Worm (Caenorhabditis elegans) whole organism, early embryonic: Measurements from ENCODE around the gene srsx-26.

Source experiments
- B0310.2 ChIP-seq: sonication (generic microtip); optimal IDR thresholded peaks from 2 replicates; lab custom pipeline; 2016; ENCODE audit warnings: mild to moderate bottlenecking, missing genetic modification characterization, missing compliant biosample characterization
- F13C5.2 ChIP-seq: sonication (generic microtip); optimal IDR thresholded peaks from 2 replicates; lab custom pipeline; 2017; ENCODE audit warnings: mild to moderate bottlenecking, missing genetic modification characterization, inconsistent platforms, missing compliant biosample characterization
- aly-1 ChIP-seq: sonication (generic microtip); optimal IDR thresholded peaks from 2 replicates; lab custom pipeline; 2016; ENCODE audit warnings: missing genetic modification characterization, missing compliant biosample characterization
- ama-1 ChIP-seq: fragments of 150-350 bp; optimal IDR thresholded peaks from 2 replicates; lab custom pipeline; 2014
- ceh-13 ChIP-seq: fragments of 200-800 bp; sonication (Bioruptor generic); optimal IDR thresholded peaks from 2 replicates; lab custom pipeline; 2018; ENCODE audit warnings: mild to moderate bottlenecking, missing genetic modification characterization, missing compliant biosample characterization
- ceh-36 ChIP-seq: sonication (generic microtip); optimal IDR thresholded peaks from 2 replicates; lab custom pipeline; 2016; ENCODE audit warnings: missing genetic modification characterization, inconsistent platforms, missing compliant biosample characterization
- ets-7 ChIP-seq: sonication (generic microtip); optimal IDR thresholded peaks from 2 replicates; lab custom pipeline; 2016; ENCODE audit warnings: missing genotype, missing genetic modification characterization, missing compliant biosample characterization
- flt-1 ChIP-seq: fragments of 200-800 bp; sonication (Bioruptor generic); IDR thresholded peaks from 2 replicates; pipeline ENCODE4 v1.3.6; 2022; ENCODE audit warnings: missing genetic modification characterization, missing compliant biosample characterization
- hmbx-1 ChIP-seq: sonication (generic microtip); optimal IDR thresholded peaks from 2 replicates; lab custom pipeline; 2016; ENCODE audit warnings: mild to moderate bottlenecking, missing genetic modification characterization, missing compliant biosample characterization
- hmg-4 ChIP-seq: fragments of 200-800 bp; sonication (Bioruptor generic); optimal IDR thresholded peaks from 2 replicates; lab custom pipeline; 2018; ENCODE audit warnings: mild to moderate bottlenecking, missing genetic modification characterization, missing compliant biosample characterization
- hnd-1 ChIP-seq: sonication (generic microtip); optimal IDR thresholded peaks from 2 replicates; lab custom pipeline; 2016; ENCODE audit warnings: missing genetic modification characterization, missing compliant biosample characterization
- pes-1 ChIP-seq: fragments of 200-800 bp; sonication (Bioruptor generic); IDR thresholded peaks from 2 replicates; pipeline ENCODE4 v1.3.6; 2022; ENCODE audit warnings: missing genetic modification reagents, missing genetic modification characterization, missing compliant biosample characterization
- scrt-1 ChIP-seq: fragments of 200-800 bp; sonication (Bioruptor generic); IDR thresholded peaks from 2 replicates; pipeline ENCODE4 v1.3.6; 2022; ENCODE audit warnings: missing genetic modification characterization, missing compliant biosample characterization
- sea-1 ChIP-seq: fragments of 200-800 bp; sonication (Bioruptor generic); conservative IDR thresholded peaks from 2 replicates; pipeline ENCODE4 v1.3.6; 2022; ENCODE audit warnings: missing genetic modification characterization, missing compliant biosample characterization
- tbx-11 ChIP-seq: fragments of 200-800 bp; sonication (Bioruptor generic); IDR thresholded peaks from 2 replicates; pipeline ENCODE4 v1.3.6; 2022; ENCODE audit warnings: missing genetic modification characterization, missing compliant biosample characterization
- tbx-37 ChIP-seq: fragments of 200-800 bp; sonication (Bioruptor generic); conservative IDR thresholded peaks from 2 replicates; pipeline ENCODE4 v1.3.6; 2022; ENCODE audit warnings: missing genetic modification reagents, missing genetic modification characterization, missing compliant biosample characterization
- tra-4 ChIP-seq: sonication (generic microtip); optimal IDR thresholded peaks from 2 replicates; lab custom pipeline; 2017; ENCODE audit warnings: missing genetic modification characterization, missing compliant biosample characterization

srsx-26 gene

DNA sequence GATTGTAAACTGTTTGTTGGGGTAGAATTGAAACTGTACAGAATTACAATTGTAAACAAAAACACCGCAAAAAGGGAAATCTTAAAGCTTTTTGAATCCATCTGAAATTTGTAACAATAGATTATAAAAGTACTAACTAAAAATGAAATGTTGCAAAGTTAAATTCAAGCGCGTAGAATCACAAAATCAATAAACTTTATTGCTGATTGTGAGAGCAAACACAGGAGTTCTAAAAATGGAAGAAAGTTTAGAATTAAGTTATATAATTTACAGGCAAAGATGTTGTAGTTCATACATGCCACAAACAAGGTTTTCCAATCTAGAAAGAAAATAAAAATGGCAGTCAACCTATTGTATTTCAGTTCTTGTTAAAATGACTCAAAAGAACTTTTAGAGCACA, 36.3 kb upstream of the srsx-26 start, which contains the start of gene C08B6.3:
Gene C08B6.3, minus strand, starts transcription at position 101 of the 400 bp plus-strand sequence.
- no peak for TF ChIP-seq B0310.2 (tag; lab: Kevin White, UChicago)
- no peak for TF ChIP-seq hmg-4 (GFP tag; lab: Kevin White, UChicago)
- TF ChIP-seq aly-1 (tag; lab: Kevin White, UChicago): no peak
- no peak for TF ChIP-seq tra-4 (tag; lab: Kevin White, UChicago)
- no peak for TF ChIP-seq tbx-37 (GFP tag; lab: Robert Waterston, UW)

DNA sequence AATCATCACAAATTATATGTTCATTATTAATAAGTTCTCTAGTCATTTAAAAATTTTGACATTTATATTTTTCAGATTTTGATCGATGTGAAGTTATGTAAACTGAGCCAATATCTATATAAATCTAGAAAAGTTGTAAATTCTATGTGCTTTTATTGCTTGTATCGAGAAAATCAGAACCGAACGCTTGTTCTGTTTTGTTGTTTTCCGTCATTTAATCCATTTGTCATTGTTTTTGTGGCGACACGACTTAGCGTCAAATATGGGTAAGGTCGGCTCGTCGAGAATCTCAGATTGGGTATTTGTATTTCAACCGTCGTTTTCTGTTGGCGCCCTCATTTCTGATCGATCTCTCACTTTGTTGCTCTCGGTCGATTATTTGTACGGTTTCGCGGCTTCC, 34.1 kb upstream of the srsx-26 start, which contains the start of gene cht-5:
Gene cht-5, plus strand, starts transcription at position 301 of the 400 bp plus-strand sequence.
- TF ChIP-seq ceh-13 (GFP tag; lab: Kevin White, UChicago) (no peak), hmg-4 (GFP tag; lab: Kevin White, UChicago) (no peak), pes-1 (no peak), ama-1 (no peak), tbx-11 (GFP tag; lab: Robert Waterston, UW) (no peak), aly-1 (tag; lab: Kevin White, UChicago) (no peak), ceh-36 (tag; lab: Kevin White, UChicago) (no peak)

DNA sequence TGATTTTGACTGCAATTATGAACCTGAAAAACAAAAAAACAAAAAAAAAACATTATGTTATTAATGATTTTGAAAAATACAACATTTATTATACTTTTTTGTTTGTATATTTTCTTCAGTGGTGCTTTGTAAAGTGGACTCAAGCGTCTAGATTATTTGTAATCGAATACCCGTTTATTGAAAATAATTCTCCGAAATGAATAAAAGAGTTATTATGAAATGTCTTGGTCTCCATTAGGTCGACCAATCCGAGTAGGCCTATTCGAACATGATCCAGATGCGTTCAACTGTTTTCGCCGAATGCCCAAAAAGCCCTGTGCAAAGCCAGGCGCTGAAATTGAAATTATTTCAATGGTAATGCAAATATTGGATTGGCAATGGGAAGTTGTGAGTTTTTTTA, 31.0 kb upstream of the srsx-26 start, which contains the start of gene C08B6.5:
Gene C08B6.5, plus strand, starts transcription at position 301 of the 400 bp plus-strand sequence.
- TF ChIP-seq hnd-1 (tag; lab: Kevin White, UChicago) (no peak), tbx-11 (GFP tag; lab: Robert Waterston, UW) (no peak), ets-7 (tag; lab: Kevin White, UChicago) (no peak), aly-1 (tag; lab: Kevin White, UChicago) (no peak), ceh-13 (GFP tag; lab: Kevin White, UChicago) (no peak), flt-1 (GFP tag; lab: Robert Waterston, UW) (no peak), pes-1 (no peak), F13C5.2 (tag; lab: Kevin White, UChicago) (no peak), hmbx-1 (no peak), hmg-4 (GFP tag; lab: Kevin White, UChicago) (no peak), ama-1 (no peak), ceh-36 (tag; lab: Kevin White, UChicago) (no peak), tra-4 (tag; lab: Kevin White, UChicago) (no peak), B0310.2 (tag; lab: Kevin White, UChicago) (no peak), scrt-1 (no peak), sea-1 (no peak)

DNA sequence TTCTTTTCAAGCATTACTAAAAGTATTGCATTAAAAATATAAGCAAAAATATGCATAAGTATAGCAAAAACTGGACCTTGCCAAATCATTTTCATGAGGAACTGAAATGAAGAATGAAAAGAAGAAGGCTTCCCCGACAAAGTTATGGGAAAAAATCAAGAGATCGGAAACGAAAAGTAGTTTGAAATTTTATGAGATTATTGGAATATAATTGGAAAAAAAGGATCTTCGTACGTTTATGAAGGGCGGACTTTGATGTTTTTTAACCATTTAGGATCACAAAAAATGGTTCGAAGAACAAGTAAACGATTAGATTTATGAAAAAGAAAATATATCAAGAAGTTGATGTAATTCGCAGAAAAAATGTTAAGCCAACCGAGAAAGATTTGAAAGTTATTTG, 27.6 kb upstream of the srsx-26 start, which contains the start of gene srxa-18:
Gene srxa-18, minus strand, starts transcription at position 100 of the 400 bp plus-strand sequence.
- no peak for TF ChIP-seq scrt-1
- TF ChIP-seq ceh-13 (GFP tag; lab: Kevin White, UChicago): no peak
- TF ChIP-seq tbx-37 (GFP tag; lab: Robert Waterston, UW): no peak
- TF ChIP-seq pes-1: no peak
- TF ChIP-seq flt-1 (GFP tag; lab: Robert Waterston, UW): no peak
- no peak for TF ChIP-seq tbx-11 (GFP tag; lab: Robert Waterston, UW)
- TF ChIP-seq hnd-1 (tag; lab: Kevin White, UChicago): no peak
- TF ChIP-seq aly-1 (tag; lab: Kevin White, UChicago): no peak

DNA sequence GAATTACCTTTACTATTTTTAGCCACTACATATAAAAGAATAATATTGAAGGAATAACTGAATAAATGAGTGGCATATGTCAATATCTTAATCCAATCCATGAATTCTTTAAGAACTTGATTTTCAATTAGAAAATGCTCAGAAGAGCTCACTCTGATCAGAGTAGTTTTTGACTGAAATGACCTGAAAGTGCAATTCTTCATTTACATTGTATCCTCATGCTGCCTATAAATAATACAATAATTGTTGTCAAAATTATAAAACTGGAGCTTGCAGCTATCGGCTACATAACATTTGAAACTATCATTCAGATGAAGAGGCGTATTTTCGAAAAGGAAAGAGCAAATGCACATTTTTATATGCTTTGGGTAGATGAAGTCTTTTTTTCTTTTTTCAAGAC, 25.8 kb upstream of the srsx-26 start, which contains the start of gene srxa-19:
Gene srxa-19, minus strand, starts transcription at position 101 of the 400 bp plus-strand sequence.
- TF ChIP-seq sea-1 (no peak), hmbx-1 (no peak), tbx-11 (GFP tag; lab: Robert Waterston, UW) (no peak), ceh-36 (tag; lab: Kevin White, UChicago) (no peak), hmg-4 (GFP tag; lab: Kevin White, UChicago) (no peak), tra-4 (tag; lab: Kevin White, UChicago) (no peak), F13C5.2 (tag; lab: Kevin White, UChicago) (no peak), flt-1 (GFP tag; lab: Robert Waterston, UW) (no peak)

DNA sequence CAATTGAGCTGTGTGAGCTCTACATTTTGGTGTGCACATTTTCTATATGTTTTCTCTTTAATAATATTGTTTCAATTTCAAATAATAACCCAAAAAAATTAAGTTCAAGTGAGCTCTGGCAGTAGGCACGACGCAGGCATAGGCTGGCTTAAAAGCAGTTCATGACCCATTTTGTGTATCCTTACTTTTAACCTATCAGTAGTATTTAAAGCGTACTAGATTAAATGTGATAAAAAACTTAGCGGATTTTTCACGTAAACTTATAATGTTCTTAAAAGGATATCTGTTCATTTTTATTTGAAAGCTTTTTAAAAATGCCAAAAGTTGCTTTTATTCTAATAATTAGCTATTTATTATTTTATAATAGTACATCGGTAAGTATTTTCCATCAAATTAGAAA, 25.1 kb upstream of the srsx-26 start, which contains the start of gene C08B6.6:
Gene C08B6.6, plus strand, starts transcription at position 301 of the 400 bp plus-strand sequence.
- TF ChIP-seq tra-4 (tag; lab: Kevin White, UChicago) (no peak), ceh-36 (tag; lab: Kevin White, UChicago) (no peak), F13C5.2 (tag; lab: Kevin White, UChicago) (no peak), sea-1 (no peak)

DNA sequence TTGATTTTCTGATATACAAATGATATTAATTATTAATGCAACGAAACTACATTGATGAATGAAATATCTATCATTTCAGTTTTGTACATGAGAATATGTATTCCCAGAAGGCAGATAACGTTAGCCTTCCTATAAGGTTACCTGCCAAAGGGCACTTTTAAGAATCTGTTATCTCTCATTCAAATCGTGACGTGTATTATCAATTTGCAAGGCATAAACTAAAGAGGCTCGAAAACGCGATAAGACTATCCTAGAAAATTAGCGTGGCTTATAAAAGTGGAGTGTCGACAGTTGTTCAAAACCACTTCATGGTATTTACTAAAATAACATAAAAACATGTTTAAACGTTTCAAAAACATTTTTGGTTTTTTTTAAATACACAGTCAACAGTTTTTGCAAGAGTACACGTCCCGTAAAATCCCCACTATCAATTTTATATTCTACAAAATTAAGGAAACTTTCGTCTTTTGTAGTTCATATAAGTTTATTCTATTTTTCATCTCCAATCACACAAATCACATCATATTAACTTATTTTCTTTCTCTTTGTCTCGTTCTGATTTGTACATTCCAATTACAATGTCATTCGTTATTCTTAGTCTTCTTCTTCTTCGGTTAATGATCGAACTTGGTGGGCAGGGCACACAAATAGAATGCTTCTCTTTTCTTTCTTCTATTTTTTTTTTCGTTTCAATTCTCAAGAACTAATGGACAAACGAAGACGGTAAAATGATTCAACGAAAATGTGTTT, 23.5 kb upstream of the srsx-26 start, which contains the start of gene C08B6.10:
Gene C08B6.10, plus strand, starts transcription at position 700 of the 750 bp plus-strand sequence.
- TF ChIP-seq hnd-1 (tag; lab: Kevin White, UChicago) (no peak), tra-4 (tag; lab: Kevin White, UChicago) (no peak), scrt-1 (no peak), ets-7 (tag; lab: Kevin White, UChicago) (no peak), hmbx-1 (no peak), aly-1 (tag; lab: Kevin White, UChicago) (no peak)

DNA sequence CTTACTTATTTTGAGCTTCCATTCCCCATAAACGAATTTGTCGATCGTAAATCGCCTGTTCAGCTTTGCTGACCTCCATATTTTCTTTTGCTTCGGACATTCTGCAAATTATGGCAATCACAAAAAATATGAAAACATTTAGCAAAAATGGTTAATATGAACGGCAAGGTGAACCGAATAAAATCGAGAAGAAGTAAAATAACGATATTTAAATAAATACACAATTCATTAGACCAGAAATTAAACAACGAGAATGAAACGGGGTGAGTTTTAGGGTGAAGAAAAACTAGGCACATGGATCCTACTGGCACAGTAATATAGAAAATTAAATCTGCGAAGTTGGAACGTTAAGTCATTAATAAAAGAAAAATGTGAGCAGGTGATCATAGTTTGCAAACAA, 18.3 kb upstream of the srsx-26 start, which contains the start of gene aos-1:
Gene aos-1, minus strand, starts transcription at position 101 of the 400 bp plus-strand sequence.
- no peak for TF ChIP-seq hnd-1 (tag; lab: Kevin White, UChicago)
- TF ChIP-seq ceh-13 (GFP tag; lab: Kevin White, UChicago): no peak
- TF ChIP-seq aly-1 (tag; lab: Kevin White, UChicago): no peak
- no peak for TF ChIP-seq scrt-1
- no peak for TF ChIP-seq ceh-36 (tag; lab: Kevin White, UChicago)
- TF ChIP-seq tbx-37 (GFP tag; lab: Robert Waterston, UW): no peak
- no peak for TF ChIP-seq B0310.2 (tag; lab: Kevin White, UChicago)
- TF ChIP-seq sea-1: no peak
- no peak for TF ChIP-seq ama-1
- TF ChIP-seq flt-1 (GFP tag; lab: Robert Waterston, UW): no peak
- TF ChIP-seq tbx-11 (GFP tag; lab: Robert Waterston, UW): no peak
- TF ChIP-seq F13C5.2 (tag; lab: Kevin White, UChicago): no peak
- TF ChIP-seq hmbx-1: no peak
- TF ChIP-seq hmg-4 (GFP tag; lab: Kevin White, UChicago): no peak
- no peak for TF ChIP-seq tra-4 (tag; lab: Kevin White, UChicago)
- no peak for TF ChIP-seq pes-1
- no peak for TF ChIP-seq ets-7 (tag; lab: Kevin White, UChicago)
